Fruit fly (Drosophila melanogaster) whole organism, embryonic: ENCODE measurements around the gene mbc.
A peak's percentile ranks its signal among the peaks of the same experiment; 100 is the strongest.

ENCODE experiments used
- CG11456 ChIP-seq: fragments of 200-800 bp; sonication (Bioruptor generic); IDR thresholded peaks from 3 replicates; pipeline ENCODE4 v1.3.6; 2022; ENCODE audit warnings: missing biosample characterization, missing genetic modification characterization
- CG11723 ChIP-seq: fragments of 200-800 bp; sonication (Bioruptor generic); optimal IDR thresholded peaks from 2 replicates; lab custom pipeline; 2017; ENCODE audit warnings: missing biosample characterization, mild to moderate bottlenecking, missing genetic modification characterization
- CG12155 ChIP-seq: fragments of 200-800 bp; sonication (Bioruptor generic); optimal IDR thresholded peaks from 3 replicates; lab custom pipeline; 2016; ENCODE audit warnings: missing biosample characterization, missing genetic modification characterization
- CG12299 ChIP-seq: fragments of 200-800 bp; sonication (Bioruptor generic); optimal IDR thresholded peaks from 2 replicates; lab custom pipeline; 2018; ENCODE audit warnings: missing biosample characterization, mild to moderate bottlenecking, missing genetic modification characterization
- CG14014 ChIP-seq: fragments of 200-800 bp; sonication (Bioruptor generic); IDR thresholded peaks from 2 replicates; pipeline ENCODE4 v1.3.6; 2022; ENCODE audit warnings: missing biosample characterization, missing genetic modification characterization
- CG14441 ChIP-seq: fragments of 200-800 bp; sonication (Bioruptor generic); IDR thresholded peaks from 2 replicates; pipeline ENCODE4 v1.3.6; 2022; ENCODE audit warnings: missing biosample characterization, missing genetic modification characterization
- CG16779 ChIP-seq: fragments of 200-800 bp; sonication (Bioruptor generic); IDR thresholded peaks from 2 replicates; pipeline ENCODE4 v1.3.6; 2022; ENCODE audit warnings: missing biosample characterization, missing genetic modification characterization
- CG17186 ChIP-seq: fragments of 200-800 bp; sonication (Bioruptor generic); optimal IDR thresholded peaks from 3 replicates; lab custom pipeline; 2017; ENCODE audit warnings: missing biosample characterization, missing genetic modification reagents, missing genetic modification characterization
- CG17361 ChIP-seq: fragments of 200-800 bp; sonication (Bioruptor generic); IDR thresholded peaks from 3 replicates; pipeline ENCODE4 v1.3.6; 2022; ENCODE audit warnings: missing biosample characterization, missing genetic modification characterization
- CG18619 ChIP-seq: fragments of 200-800 bp; sonication (Bioruptor generic); optimal IDR thresholded peaks from 3 replicates; lab custom pipeline; 2017; ENCODE audit warnings: missing biosample characterization, mild to moderate bottlenecking, missing genetic modification characterization
- CG32532 ChIP-seq: fragments of 200-800 bp; sonication (Bioruptor generic); IDR thresholded peaks from 2 replicates; pipeline ENCODE4 v1.3.6; 2022; ENCODE audit warnings: missing biosample characterization, missing genetic modification characterization
- CG42726 ChIP-seq: fragments of 200-800 bp; sonication (Bioruptor generic); IDR thresholded peaks from 2 replicates; pipeline ENCODE4 v1.3.6; 2022; ENCODE audit warnings: missing biosample characterization, missing genetic modification characterization; ENCODE audit not compliant: partially characterized antibody
- CG4360 ChIP-seq: fragments of 200-800 bp; sonication (Bioruptor generic); IDR thresholded peaks from 2 replicates; pipeline ENCODE4 v1.3.6; 2022; ENCODE audit warnings: missing biosample characterization, missing genetic modification characterization
- CG43689 ChIP-seq: fragments of 200-800 bp; sonication (Bioruptor generic); IDR thresholded peaks from 2 replicates; pipeline ENCODE4 v1.3.6; 2022; ENCODE audit warnings: missing biosample characterization, missing genetic modification characterization
- CG6654 ChIP-seq: fragments of 200-800 bp; sonication (Bioruptor generic); optimal IDR thresholded peaks from 2 replicates; lab custom pipeline; 2017; ENCODE audit warnings: missing biosample characterization, mild to moderate bottlenecking, missing genetic modification characterization
- CG6854 ChIP-seq: fragments of 200-800 bp; sonication (Bioruptor generic); optimal IDR thresholded peaks from 3 replicates; lab custom pipeline; 2017; ENCODE audit warnings: missing biosample characterization, mild to moderate bottlenecking, missing genetic modification characterization
- CG8924 ChIP-seq: fragments of 200-800 bp; optimal IDR thresholded peaks from 3 replicates; lab custom pipeline; 2019; ENCODE audit warnings: missing biosample characterization, mild to moderate bottlenecking, missing genetic modification characterization, moderate library complexity
- CG9215 ChIP-seq: fragments of 200-800 bp; sonication (Bioruptor generic); IDR thresholded peaks from 2 replicates; pipeline ENCODE4 v1.3.6; 2022; ENCODE audit warnings: missing biosample characterization, missing genetic modification characterization
- E2f1 ChIP-seq: fragments of 200-800 bp; sonication (Bioruptor generic); IDR thresholded peaks from 2 replicates; pipeline ENCODE4 v1.3.6; 2022; ENCODE audit warnings: missing biosample characterization, missing genetic modification characterization
- Fer1 ChIP-seq: fragments of 200-800 bp; sonication (Bioruptor generic); optimal IDR thresholded peaks from 2 replicates; lab custom pipeline; 2017; ENCODE audit warnings: missing biosample characterization, mild to moderate bottlenecking, missing genetic modification characterization
- HLH54F ChIP-seq: fragments of 200-800 bp; sonication (Bioruptor generic); optimal IDR thresholded peaks from 3 replicates; lab custom pipeline; 2016; ENCODE audit warnings: missing biosample characterization, missing genetic modification characterization
- HLHmδ ChIP-seq: fragments of 200-800 bp; sonication (Bioruptor generic); optimal IDR thresholded peaks from 2 replicates; lab custom pipeline; 2018; ENCODE audit warnings: missing biosample characterization, mild to moderate bottlenecking, missing genetic modification characterization, moderate library complexity
- Lhr ChIP-seq: fragments of 200-800 bp; sonication (Bioruptor generic); optimal IDR thresholded peaks from 3 replicates; lab custom pipeline; 2017; ENCODE audit warnings: mild to moderate bottlenecking, missing biosample characterization, missing genetic modification reagents, missing genetic modification characterization
- MBD-R2 ChIP-seq: fragments of 200-800 bp; sonication (Bioruptor generic); IDR thresholded peaks from 2 replicates; pipeline ENCODE4 v1.3.6; 2022; ENCODE audit warnings: missing biosample characterization, missing genetic modification characterization
- Meics ChIP-seq: fragments of 200-800 bp; sonication (Bioruptor generic); optimal IDR thresholded peaks from 2 replicates; lab custom pipeline; 2017; ENCODE audit warnings: missing biosample characterization, mild to moderate bottlenecking, missing genetic modification characterization
- Myb ChIP-seq: fragments of 200-800 bp; sonication (Bioruptor generic); optimal IDR thresholded peaks from 2 replicates; lab custom pipeline; 2016; ENCODE audit warnings: missing biosample characterization, missing genetic modification characterization
- Pdp1 ChIP-seq, 2 experiments: fragments of 200-800 bp; sonication (Bioruptor generic); optimal IDR thresholded peaks; 3 replicates each; lab custom pipeline; 2016; ENCODE audit warnings: missing biosample characterization in 2 of 2, missing genetic modification characterization in 2 of 2, mild to moderate bottlenecking in 1 of 2, moderate library complexity in 1 of 2
- Rx ChIP-seq: fragments of 200-800 bp; sonication (Bioruptor generic); IDR thresholded peaks from 2 replicates; pipeline ENCODE4 v1.3.6; 2022; ENCODE audit warnings: missing biosample characterization, missing genetic modification characterization
- Sox100B ChIP-seq: fragments of 200-800 bp; sonication (Bioruptor generic); optimal IDR thresholded peaks from 3 replicates; lab custom pipeline; 2018; ENCODE audit warnings: missing biosample characterization, mild to moderate bottlenecking, missing genetic modification characterization
- ato ChIP-seq: fragments of 200-800 bp; sonication (Bioruptor generic); IDR thresholded peaks from 2 replicates; pipeline ENCODE4 v1.3.6; 2022; ENCODE audit warnings: missing biosample characterization, missing genetic modification characterization; ENCODE audit not compliant: partially characterized antibody
- bigmax ChIP-seq: fragments of 200-800 bp; sonication (Bioruptor generic); optimal IDR thresholded peaks from 2 replicates; lab custom pipeline; 2018; ENCODE audit warnings: missing biosample characterization, mild to moderate bottlenecking, missing genetic modification characterization
- cas ChIP-seq: fragments of 200-800 bp; sonication (Bioruptor generic); IDR thresholded peaks from 2 replicates; pipeline ENCODE4 v1.3.6; 2022; ENCODE audit warnings: missing biosample characterization, missing genetic modification characterization
- caup ChIP-seq: fragments of 200-800 bp; sonication (Bioruptor generic); optimal IDR thresholded peaks from 3 replicates; lab custom pipeline; 2017; ENCODE audit warnings: missing biosample characterization, mild to moderate bottlenecking, missing genetic modification characterization, moderate library complexity; ENCODE audit not compliant: severe bottlenecking
- dati ChIP-seq: fragments of 200-800 bp; sonication (Bioruptor generic); IDR thresholded peaks from 2 replicates; pipeline ENCODE4 v1.3.6; 2022; ENCODE audit warnings: missing biosample characterization, missing genetic modification characterization
- dimm ChIP-seq: fragments of 200-800 bp; sonication (Bioruptor generic); IDR thresholded peaks from 2 replicates; pipeline ENCODE4 v1.3.6; 2022; ENCODE audit warnings: missing biosample characterization, missing genetic modification characterization
- disco-r ChIP-seq: fragments of 200-800 bp; sonication (Bioruptor generic); optimal IDR thresholded peaks from 2 replicates; lab custom pipeline; 2016; ENCODE audit warnings: missing biosample characterization, missing genetic modification characterization
- dmrt99B ChIP-seq: fragments of 200-800 bp; sonication (Bioruptor generic); optimal IDR thresholded peaks from 2 replicates; lab custom pipeline; 2018; ENCODE audit warnings: missing biosample characterization, mild to moderate bottlenecking, missing genetic modification characterization, moderate library complexity
- ftz-f1 ChIP-seq: fragments of 200-800 bp; sonication (Bioruptor generic); optimal IDR thresholded peaks from 2 replicates; lab custom pipeline; 2016; ENCODE audit warnings: missing biosample characterization, missing genetic modification characterization
- gem ChIP-seq: fragments of 200-800 bp; sonication (Bioruptor generic); optimal IDR thresholded peaks from 2 replicates; lab custom pipeline; 2019; ENCODE audit warnings: missing biosample characterization, mild to moderate bottlenecking, missing genetic modification characterization, moderate library complexity
- lmd ChIP-seq: fragments of 200-800 bp; sonication (Bioruptor generic); IDR thresholded peaks from 2 replicates; pipeline ENCODE4 v1.3.6; 2022; ENCODE audit warnings: missing biosample characterization, missing genetic modification characterization
- luna ChIP-seq: fragments of 200-800 bp; sonication (Bioruptor generic); optimal IDR thresholded peaks from 2 replicates; lab custom pipeline; 2016; ENCODE audit warnings: missing biosample characterization, missing genetic modification characterization
- mirr ChIP-seq: fragments of 200-800 bp; sonication (Bioruptor generic); optimal IDR thresholded peaks from 3 replicates; lab custom pipeline; 2018; ENCODE audit warnings: missing biosample characterization, mild to moderate bottlenecking, missing genetic modification characterization
- nmo ChIP-seq: fragments of 200-800 bp; sonication (Bioruptor generic); optimal IDR thresholded peaks from 2 replicates; lab custom pipeline; 2018; ENCODE audit warnings: missing biosample characterization, mild to moderate bottlenecking, missing genetic modification characterization, moderate library complexity
- pan ChIP-seq, 4 experiments: fragments of >200 bp in 3 of 4; fragments of 200-800 bp in 1 of 4; sonication (Bioruptor generic) in 1 of 4; optimal IDR thresholded peaks in 3 of 4; IDR thresholded peaks in 1 of 4; 2 replicates each; pipeline versions ENCODE4 v1.3.6 to Lab custom; 2017 to 2022; ENCODE audit warnings: missing biosample characterization in 2 of 4, missing genetic modification characterization in 2 of 4, mixed read lengths in 1 of 4
- ro ChIP-seq: fragments of 200-800 bp; sonication (Bioruptor generic); IDR thresholded peaks from 2 replicates; pipeline ENCODE4 v1.3.6; 2022; ENCODE audit warnings: missing biosample characterization, missing genetic modification characterization
- run ChIP-seq: fragments of 200-800 bp; sonication (Bioruptor generic); optimal IDR thresholded peaks from 3 replicates; lab custom pipeline; 2018; ENCODE audit warnings: missing biosample characterization, mild to moderate bottlenecking, missing genetic modification characterization
- ssp ChIP-seq: fragments of 200-800 bp; sonication (Bioruptor generic); IDR thresholded peaks from 2 replicates; pipeline ENCODE4 v1.3.6; 2022; ENCODE audit warnings: missing biosample characterization, missing genetic modification characterization
- usp ChIP-seq: fragments of >200 bp; optimal IDR thresholded peaks from 2 replicates; lab custom pipeline; 2017; ENCODE audit warnings: missing biosample characterization, missing genetic modification characterization
- vvl ChIP-seq: fragments of 200-800 bp; sonication (Bioruptor generic); IDR thresholded peaks from 2 replicates; pipeline ENCODE4 v1.3.6; 2022; ENCODE audit warnings: missing biosample characterization, missing genetic modification characterization

The mbc gene

DNA sequence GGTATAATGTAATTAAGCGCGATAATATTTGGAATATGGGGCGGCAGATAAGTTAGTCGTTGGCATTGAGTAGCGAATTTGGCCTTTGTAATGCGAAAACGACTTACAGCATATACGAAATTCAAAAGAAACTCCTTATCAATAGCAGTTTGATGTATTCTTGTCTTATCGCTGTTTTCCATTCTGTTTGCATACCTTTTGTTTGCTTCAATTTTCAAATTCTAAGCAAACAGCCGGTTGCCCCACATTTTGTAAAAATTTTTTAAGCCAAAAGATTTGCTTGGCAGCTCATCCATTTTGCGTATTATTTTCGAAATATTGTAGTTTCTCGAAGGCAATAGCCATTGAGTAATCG, 1.8 kb downstream of the mbc start (continued):
- peak in 1 of 2 experiments; percentile 32 for TF ChIP-seq Pdp1 (GFP tag; optimal IDR thresholded peaks at IDR 0.05; lab: Kevin White, UChicago)
- TF ChIP-seq CG14441 (GFP tag; lab: Robert Waterston, UW) = no peak
- no peak for TF ChIP-seq caup (GFP tag; lab: Kevin White, UChicago)
- no peak for TF ChIP-seq dati
- no peak for TF ChIP-seq CG6654 (GFP tag; lab: Kevin White, UChicago)
- TF ChIP-seq mirr (GFP tag; lab: Kevin White, UChicago) = peak; percentile 46
- no peak for TF ChIP-seq CG18619
- TF ChIP-seq CG32532 (GFP tag; lab: Robert Waterston, UW) = no peak
- TF ChIP-seq vvl (GFP tag; lab: Robert Waterston, UW) = no peak
- no peak for TF ChIP-seq run (tag; lab: Kevin White, UChicago)
- no peak for TF ChIP-seq Meics (GFP tag; lab: Kevin White, UChicago)
- TF ChIP-seq dmrt99B (tag; lab: Kevin White, UChicago) = no peak

DNA sequence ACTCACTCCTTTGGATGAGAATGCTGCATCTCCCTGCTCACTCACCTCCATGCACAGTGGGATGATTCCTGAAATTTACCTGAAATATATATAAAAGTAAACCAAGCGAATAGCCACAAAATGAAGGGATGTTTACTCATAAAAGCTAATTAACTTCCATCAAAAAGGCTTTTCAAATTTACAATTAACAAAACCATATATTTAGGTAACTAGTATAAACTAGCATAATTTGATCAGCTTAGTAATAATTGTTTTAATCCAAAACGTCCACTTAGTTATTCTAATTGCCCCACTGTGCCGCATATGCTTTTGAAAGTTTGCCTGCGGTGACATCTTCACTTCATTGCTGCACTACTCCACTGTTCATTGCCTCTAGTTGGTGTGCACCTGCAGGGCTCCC, 2.4 kb downstream of the mbc start:
- TF ChIP-seq CG8924 (tag; lab: Kevin White, UChicago) = peak; percentile 72
- TF ChIP-seq CG14014 = peak; percentile 36; the same call in 1 of the 2 replicates
- TF ChIP-seq Lhr (GFP tag; lab: Kevin White, UChicago) = peak; percentile 70
- TF ChIP-seq HLHmδ (GFP tag; lab: Kevin White, UChicago) = no peak
- peak; percentile 9 for TF ChIP-seq Myb (GFP tag; lab: Kevin White, UChicago)
- TF ChIP-seq gem = peak; percentile 91
- TF ChIP-seq CG12299 (tag; lab: Kevin White, UChicago) = peak; percentile 11
- TF ChIP-seq cas (GFP tag; lab: Robert Waterston, UW) = no peak
- no peak for TF ChIP-seq bigmax (GFP tag; lab: Kevin White, UChicago)
- peak; percentile 73 for TF ChIP-seq lmd (GFP tag; lab: Robert Waterston, UW)
- peak; percentile 27 for TF ChIP-seq HLH54F (GFP tag; lab: Kevin White, UChicago)
- peak; percentile 92 for TF ChIP-seq CG17361
- no peak for TF ChIP-seq ato (GFP tag; lab: Robert Waterston, UW)
- peak; percentile 32; the same call in 1 of the 2 replicates for TF ChIP-seq ro
- peak; percentile 79 for TF ChIP-seq Sox100B (GFP tag; lab: Kevin White, UChicago)
- TF ChIP-seq luna (GFP tag; lab: Kevin White, UChicago) = no peak
- no peak for TF ChIP-seq CG4360
- peak; percentile 66 for TF ChIP-seq E2f1
- TF ChIP-seq CG12155 (GFP tag; lab: Kevin White, UChicago) = peak; percentile 37
- TF ChIP-seq CG6854 (GFP tag; lab: Kevin White, UChicago) = no peak
- TF ChIP-seq CG42726 = no peak
- peak; percentile 9 for TF ChIP-seq Fer1
- TF ChIP-seq nmo (GFP tag; lab: Kevin White, UChicago) = peak; percentile 93
- TF ChIP-seq pan (optimal IDR thresholded peaks at IDR 0.05; lab: Kevin White, UChicago) = no peak
- TF ChIP-seq pan (GFP tag; optimal IDR thresholded peaks at IDR 0.05 in 1 of 2, IDR thresholded peaks at IDR 0.05 in 1 of 2) = peak in 1 of 2 experiments; percentile 63
- 0 out of 2 replicates have a peak, but pooled peaks have one; percentile 37 for TF ChIP-seq CG9215 (GFP tag; lab: Robert Waterston, UW)
- TF ChIP-seq usp (GFP tag; lab: Kevin White, UChicago) = no peak
- peak; percentile 76 for TF ChIP-seq CG11723 (GFP tag; lab: Kevin White, UChicago)
- 0 out of 2 replicates have a peak, but pooled peaks have one; percentile 26 for TF ChIP-seq ssp (GFP tag; lab: Robert Waterston, UW)
- TF ChIP-seq disco-r = peak; percentile 14
- TF ChIP-seq MBD-R2 (GFP tag; lab: Robert Waterston, UW) = no peak
- no peak for TF ChIP-seq mirr (GFP tag; lab: Kevin White, UChicago)
- TF ChIP-seq Pdp1 (GFP tag; optimal IDR thresholded peaks at IDR 0.05; lab: Kevin White, UChicago) = peak; percentile 9 to 70
- no peak for TF ChIP-seq ftz-f1 (GFP tag; lab: Kevin White, UChicago)
- peak; percentile 30 for TF ChIP-seq CG17186
- TF ChIP-seq Rx (GFP tag; lab: Robert Waterston, UW) = no peak
- TF ChIP-seq dimm (GFP tag; lab: Robert Waterston, UW) = no peak
- TF ChIP-seq CG43689 (GFP tag; lab: Robert Waterston, UW) = no peak
- no peak for TF ChIP-seq CG11456 (GFP tag; lab: Robert Waterston, UW)
- TF ChIP-seq CG16779 (GFP tag; lab: Robert Waterston, UW) = no peak
- peak; percentile 16 for TF ChIP-seq Meics (GFP tag; lab: Kevin White, UChicago)
